Fruit fly (Drosophila melanogaster) whole organism, embryonic: ENCODE results near the gene CG44329.
A peak's percentile ranks its signal among the peaks of the same experiment; 100 is the strongest.

ENCODE experiments used
- CG10147 ChIP-seq: fragments of 200-800 bp; sonication (Bioruptor generic); optimal IDR thresholded peaks from 2 replicates; lab custom pipeline; 2019; ENCODE audit warnings: missing biosample characterization, mild to moderate bottlenecking, missing genetic modification characterization, moderate library complexity
- CG10274 ChIP-seq: fragments of 200-800 bp; sonication (Bioruptor generic); optimal IDR thresholded peaks from 3 replicates; lab custom pipeline; 2017; ENCODE audit warnings: missing biosample characterization, mild to moderate bottlenecking, missing genetic modification characterization
- CG10431 ChIP-seq: fragments of 200-800 bp; sonication (Bioruptor generic); optimal IDR thresholded peaks from 3 replicates; lab custom pipeline; 2018; ENCODE audit warnings: missing biosample characterization, mild to moderate bottlenecking, missing genetic modification characterization
- CG10654 ChIP-seq: fragments of 200-800 bp; sonication (Bioruptor generic); optimal IDR thresholded peaks from 2 replicates; lab custom pipeline; 2016; ENCODE audit warnings: missing biosample characterization, missing genetic modification characterization
- CG12104 ChIP-seq: fragments of 200-800 bp; sonication (Bioruptor generic); optimal IDR thresholded peaks from 3 replicates; lab custom pipeline; 2016; ENCODE audit warnings: missing biosample characterization, missing genetic modification characterization
- CG15696 ChIP-seq: fragments of 200-800 bp; sonication (Bioruptor generic); optimal IDR thresholded peaks from 2 replicates; lab custom pipeline; 2019; ENCODE audit warnings: missing biosample characterization, mild to moderate bottlenecking, missing genetic modification characterization, moderate library complexity
- CG1602 ChIP-seq: fragments of 200-800 bp; sonication (Bioruptor generic); optimal IDR thresholded peaks from 3 replicates; lab custom pipeline; 2016; ENCODE audit warnings: missing biosample characterization, missing genetic modification characterization
- CG17568 ChIP-seq: fragments of 200-800 bp; sonication (Bioruptor generic); optimal IDR thresholded peaks from 2 replicates; lab custom pipeline; 2018; ENCODE audit warnings: missing biosample characterization, mild to moderate bottlenecking, missing genetic modification characterization, moderate library complexity
- CG17829 ChIP-seq: fragments of 200-800 bp; optimal IDR thresholded peaks from 2 replicates; lab custom pipeline; 2019; ENCODE audit warnings: missing biosample characterization, mild to moderate bottlenecking, missing genetic modification characterization, moderate library complexity
- CG31224 ChIP-seq: fragments of 200-800 bp; sonication (Bioruptor generic); IDR thresholded peaks from 2 replicates; pipeline ENCODE4 v1.3.6; 2022; ENCODE audit warnings: missing biosample characterization, missing genetic modification characterization
- CG31388 ChIP-seq: fragments of 200-800 bp; sonication (Bioruptor generic); optimal IDR thresholded peaks from 2 replicates; lab custom pipeline; 2016; ENCODE audit warnings: missing biosample characterization, missing genetic modification characterization
- CG3163 ChIP-seq: fragments of 200-800 bp; sonication (Bioruptor generic); optimal IDR thresholded peaks from 3 replicates; lab custom pipeline; 2016; ENCODE audit warnings: missing biosample characterization, missing genetic modification characterization
- CG4360 ChIP-seq: fragments of 200-800 bp; sonication (Bioruptor generic); IDR thresholded peaks from 2 replicates; pipeline ENCODE4 v1.3.6; 2022; ENCODE audit warnings: missing biosample characterization, missing genetic modification characterization
- CG6175 ChIP-seq: fragments of 200-800 bp; sonication (Bioruptor generic); IDR thresholded peaks from 3 replicates; pipeline ENCODE4 v1.3.6; 2022; ENCODE audit warnings: missing biosample characterization, missing genetic modification characterization
- CG6791 ChIP-seq: fragments of 200-800 bp; sonication (Bioruptor generic); IDR thresholded peaks from 3 replicates; pipeline ENCODE4 v1.3.6; 2022; ENCODE audit warnings: missing biosample characterization, missing genetic modification characterization; ENCODE audit not compliant: partially characterized antibody
- CG7963 ChIP-seq: fragments of 200-800 bp; sonication (Bioruptor generic); IDR thresholded peaks from 3 replicates; pipeline ENCODE4 v1.3.6; 2022; ENCODE audit warnings: missing biosample characterization, missing genetic modification characterization; ENCODE audit not compliant: partially characterized antibody
- CG8478 ChIP-seq: fragments of >200 bp; optimal IDR thresholded peaks from 2 replicates; lab custom pipeline; 2018
- Doc3 ChIP-seq: fragments of 200-800 bp; sonication (Bioruptor generic); IDR thresholded peaks from 3 replicates; pipeline ENCODE4 v1.3.6; 2022; ENCODE audit warnings: missing biosample characterization, missing genetic modification characterization; ENCODE audit not compliant: partially characterized antibody
- Ets97D ChIP-seq: fragments of 200-800 bp; sonication (Bioruptor generic); optimal IDR thresholded peaks from 3 replicates; lab custom pipeline; 2016; ENCODE audit warnings: missing biosample characterization, missing genetic modification characterization
- Gug ChIP-seq: fragments of 200-800 bp; sonication (Bioruptor generic); IDR thresholded peaks from 4 replicates; pipeline ENCODE4 v1.3.6; 2022; ENCODE audit warnings: missing biosample characterization, missing genetic modification characterization
- H2.0 ChIP-seq: fragments of 200-800 bp; sonication (Bioruptor generic); IDR thresholded peaks from 2 replicates; pipeline ENCODE4 v1.3.6; 2022; ENCODE audit warnings: missing biosample characterization, missing genetic modification characterization
- HLH4C ChIP-seq: fragments of 200-800 bp; sonication (Bioruptor generic); IDR thresholded peaks from 3 replicates; pipeline ENCODE4 v1.3.6; 2022; ENCODE audit warnings: missing biosample characterization, missing genetic modification characterization; ENCODE audit not compliant: partially characterized antibody
- HmgZ ChIP-seq: fragments of 200-800 bp; sonication (Bioruptor generic); optimal IDR thresholded peaks from 2 replicates; lab custom pipeline; 2018; ENCODE audit warnings: missing biosample characterization, mild to moderate bottlenecking, missing genetic modification characterization
- NC2β ChIP-seq: fragments of 200-800 bp; sonication (Bioruptor generic); optimal IDR thresholded peaks from 2 replicates; lab custom pipeline; 2016; ENCODE audit warnings: missing biosample characterization, missing genetic modification characterization
- Neu2 ChIP-seq: fragments of 200-800 bp; sonication (Bioruptor generic); optimal IDR thresholded peaks from 3 replicates; lab custom pipeline; 2016; ENCODE audit warnings: missing biosample characterization, missing genetic modification characterization, borderline replicate concordance
- Opbp ChIP-seq: fragments of 200-800 bp; sonication (Bioruptor generic); IDR thresholded peaks from 3 replicates; pipeline ENCODE4 v1.3.6; 2022; ENCODE audit warnings: missing biosample characterization, missing genetic modification characterization; ENCODE audit not compliant: partially characterized antibody
- Poxn ChIP-seq: fragments of 200-800 bp; sonication (Bioruptor generic); IDR thresholded peaks from 2 replicates; pipeline ENCODE4 v1.3.6; 2022; ENCODE audit warnings: missing biosample characterization, missing genetic modification characterization
- Ptx1 ChIP-seq: fragments of 200-800 bp; sonication (Bioruptor generic); IDR thresholded peaks from 2 replicates; pipeline ENCODE4 v1.3.6; 2022; ENCODE audit warnings: missing biosample characterization, missing genetic modification characterization
- Side ChIP-seq: fragments of 200-800 bp; sonication (Bioruptor generic); optimal IDR thresholded peaks from 2 replicates; lab custom pipeline; 2016; ENCODE audit warnings: missing biosample characterization, missing genetic modification characterization
- ab ChIP-seq: fragments of 200-800 bp; sonication (Bioruptor generic); optimal IDR thresholded peaks from 2 replicates; lab custom pipeline; 2016; ENCODE audit warnings: missing biosample characterization, missing genetic modification characterization
- amos ChIP-seq: fragments of 200-800 bp; sonication (Bioruptor generic); IDR thresholded peaks from 2 replicates; pipeline ENCODE4 v1.3.6; 2022; ENCODE audit warnings: missing biosample characterization, missing genetic modification characterization; ENCODE audit not compliant: partially characterized antibody
- br ChIP-seq: fragments of >200 bp; optimal IDR thresholded peaks from 2 replicates; lab custom pipeline; 2017
- cg ChIP-seq: fragments of 200-800 bp; sonication (Bioruptor generic); optimal IDR thresholded peaks from 3 replicates; lab custom pipeline; 2019; ENCODE audit warnings: missing biosample characterization, mild to moderate bottlenecking, missing genetic modification characterization, moderate library complexity
- dan ChIP-seq: fragments of 200-800 bp; sonication (Bioruptor generic); IDR thresholded peaks from 2 replicates; pipeline ENCODE4 v1.3.6; 2022; ENCODE audit warnings: missing biosample characterization, missing genetic modification characterization
- emc ChIP-seq: fragments of 200-800 bp; sonication (Bioruptor generic); optimal IDR thresholded peaks from 2 replicates; lab custom pipeline; 2016; ENCODE audit warnings: missing biosample characterization, missing genetic modification characterization
- hkb ChIP-seq, 2 experiments: fragments of 200-800 bp in 1 of 2; fragments of >200 bp in 1 of 2; sonication (Bioruptor generic) in 1 of 2; IDR thresholded peaks in 1 of 2; optimal IDR thresholded peaks in 1 of 2; 2 replicates each; pipeline versions ENCODE4 v1.3.6 to Lab custom; 2017 to 2022; ENCODE audit warnings: missing biosample characterization in 1 of 2, missing genetic modification characterization in 1 of 2
- ken ChIP-seq: fragments of 200-800 bp; sonication (Bioruptor generic); IDR thresholded peaks from 3 replicates; pipeline ENCODE4 v1.3.6; 2022; ENCODE audit warnings: missing biosample characterization, missing genetic modification characterization
- klu ChIP-seq: fragments of 200-800 bp; sonication (Bioruptor generic); IDR thresholded peaks from 2 replicates; pipeline ENCODE4 v1.3.6; 2022; ENCODE audit warnings: missing biosample characterization, missing genetic modification characterization
- nerfin-2 ChIP-seq: fragments of 200-800 bp; sonication (Bioruptor generic); IDR thresholded peaks from 2 replicates; pipeline ENCODE4 v1.3.6; 2022; ENCODE audit warnings: missing biosample characterization, missing genetic modification characterization; ENCODE audit not compliant: partially characterized antibody
- pan ChIP-seq, 4 experiments: fragments of >200 bp in 3 of 4; fragments of 200-800 bp in 1 of 4; sonication (Bioruptor generic) in 1 of 4; optimal IDR thresholded peaks in 3 of 4; IDR thresholded peaks in 1 of 4; 2 replicates each; pipeline versions ENCODE4 v1.3.6 to Lab custom; 2017 to 2022; ENCODE audit warnings: missing biosample characterization in 2 of 4, missing genetic modification characterization in 2 of 4, mixed read lengths in 1 of 4
- pita ChIP-seq: fragments of 200-800 bp; sonication (Bioruptor generic); optimal IDR thresholded peaks from 2 replicates; lab custom pipeline; 2017; ENCODE audit warnings: missing biosample characterization, mild to moderate bottlenecking, missing genetic modification characterization
- sens ChIP-seq: fragments of 200-800 bp; sonication (Bioruptor generic); peaks from one replicate; lab custom pipeline; 2016; ENCODE audit warnings: missing biosample characterization, missing genetic modification characterization
- sug ChIP-seq: fragments of 200-800 bp; optimal IDR thresholded peaks from 2 replicates; lab custom pipeline; 2019; ENCODE audit warnings: missing biosample characterization, mild to moderate bottlenecking, missing genetic modification characterization, moderate library complexity
- tll ChIP-seq, 2 experiments: fragments of 200-800 bp in 1 of 2; fragments of >200 bp in 1 of 2; sonication (Bioruptor generic) in 1 of 2; optimal IDR thresholded peaks; 2 replicates each; lab custom pipeline; 2017 to 2019; ENCODE audit warnings: missing biosample characterization in 2 of 2, missing genetic modification characterization in 2 of 2, mild to moderate bottlenecking in 1 of 2, moderate library complexity in 1 of 2
- vfl ChIP-seq: fragments of 200-800 bp; sonication (Bioruptor generic); optimal IDR thresholded peaks from 2 replicates; lab custom pipeline; 2016; ENCODE audit warnings: missing biosample characterization, missing genetic modification characterization
- vnd ChIP-seq: fragments of 200-800 bp; sonication (Bioruptor generic); IDR thresholded peaks from 3 replicates; pipeline ENCODE4 v1.3.6; 2022; ENCODE audit warnings: missing biosample characterization, missing genetic modification characterization; ENCODE audit not compliant: partially characterized antibody
- zen2 ChIP-seq: fragments of 200-800 bp; sonication (Bioruptor generic); IDR thresholded peaks from 3 replicates; pipeline ENCODE4 v1.3.6; 2022; ENCODE audit warnings: missing biosample characterization, missing genetic modification characterization; ENCODE audit not compliant: partially characterized antibody

CG44329 gene

dm6 chrX:5764001-5764892, 48.5 kb downstream of the CG44329 start, which contains the start of the genes MAPk-Ak2 and CG42699 (continued):
- TF ChIP-seq CG1602 (GFP tag; lab: Kevin White, UChicago), result peak; percentile 56
- TF ChIP-seq vfl (GFP tag; lab: Kevin White, UChicago), result peak; percentile 48
- no peak for TF ChIP-seq Neu2 (GFP tag; lab: Kevin White, UChicago)
- TF ChIP-seq tll (GFP tag; optimal IDR thresholded peaks at IDR 0.05; lab: Kevin White, UChicago), result no peak
- TF ChIP-seq ab (GFP tag; lab: Kevin White, UChicago), result no peak
- peak; percentile 58 for TF ChIP-seq Ets97D (GFP tag; lab: Kevin White, UChicago)
- no peak for TF ChIP-seq CG8478 (lab: Kevin White, UChicago)
- TF ChIP-seq pita (GFP tag; lab: Kevin White, UChicago), result no peak
- TF ChIP-seq CG10654, result peak; percentile 70
- peak; percentile 79 for TF ChIP-seq CG6791
- peak; percentile 91 for TF ChIP-seq CG17568 (GFP tag; lab: Kevin White, UChicago)
- TF ChIP-seq CG31224 (GFP tag; lab: Robert Waterston, UW), result no peak
- peak; percentile 75 for TF ChIP-seq CG12104 (GFP tag; lab: Kevin White, UChicago)
- peak; percentile 58 for TF ChIP-seq CG17829 (tag; lab: Kevin White, UChicago)
- peak; percentile 75 for TF ChIP-seq HmgZ (tag; lab: Kevin White, UChicago)
- TF ChIP-seq CG7963 (GFP tag; lab: Robert Waterston, UW), result peak; percentile 71
- no peak for TF ChIP-seq Gug
- peak; percentile 94 for TF ChIP-seq sens (GFP tag; lab: Kevin White, UChicago)
- peak; percentile 76 for TF ChIP-seq sug (tag; lab: Kevin White, UChicago)
- peak; percentile 67 for TF ChIP-seq CG3163 (GFP tag; lab: Kevin White, UChicago)
- no peak for TF ChIP-seq emc (GFP tag; lab: Kevin White, UChicago)
- TF ChIP-seq br (lab: Kevin White, UChicago), result no peak
- peak; percentile 77 for TF ChIP-seq NC2β (GFP tag; lab: Kevin White, UChicago)
- TF ChIP-seq ken (GFP tag; lab: Robert Waterston, UW), result no peak
- peak; percentile 89 for TF ChIP-seq CG15696
- peak; percentile 84 for TF ChIP-seq nerfin-2 (GFP tag; lab: Robert Waterston, UW)
- TF ChIP-seq Poxn, result no peak
- TF ChIP-seq Side (GFP tag; lab: Kevin White, UChicago), result peak; percentile 82
- no peak for TF ChIP-seq pan (optimal IDR thresholded peaks at IDR 0.05; lab: Kevin White, UChicago)
- peak in 1 of 2 experiments; percentile 69 for TF ChIP-seq pan (GFP tag; optimal IDR thresholded peaks at IDR 0.05 in 1 of 2, IDR thresholded peaks at IDR 0.05 in 1 of 2)

dm6 chrX:5763443-5764000, 49.3 kb downstream of the CG44329 start:
- TF ChIP-seq amos (GFP tag; lab: Robert Waterston, UW) (peak; percentile 20; the same call in 1 of the 2 replicates), CG8478 (lab: Kevin White, UChicago) (peak; percentile 61), H2.0 (no peak), CG10147 (peak; percentile 65), CG10431 (peak; percentile 94), CG6175 (GFP tag; lab: Robert Waterston, UW) (no peak), CG4360 (GFP tag; lab: Robert Waterston, UW) (no peak), HLH4C (GFP tag; lab: Robert Waterston, UW) (peak; percentile 19; the same call in 1 of the 3 replicates), CG10274 (GFP tag; lab: Kevin White, UChicago) (no peak), hkb (optimal IDR thresholded peaks at IDR 0.05; lab: Kevin White, UChicago) (no peak), hkb (GFP tag; IDR thresholded peaks at IDR 0.05; lab: Robert Waterston, UW) (no peak), Opbp (peak; percentile 54; the same call in 1 of the 3 replicates), CG31388 (no peak), vnd (GFP tag; lab: Robert Waterston, UW) (peak; percentile 26; the same call in 1 of the 3 replicates), klu (GFP tag; lab: Robert Waterston, UW) (no peak), dan (GFP tag; lab: Robert Waterston, UW) (no peak), Ptx1 (no peak), cg (peak; percentile 92), zen2 (GFP tag; lab: Robert Waterston, UW) (0 out of 3 replicates have a peak, but pooled peaks have one; percentile 15), Doc3 (0 out of 3 replicates have a peak, but pooled peaks have one; percentile 15)
